Worm (Caenorhabditis elegans) whole organism, L4 larva: ENCODE data around the gene F21D9.8.
"Not testable (repeated sequence)": the region's sequence is repeated elsewhere in the genome, so short reads cannot be mapped to it uniquely, and the experiment has no call there.

Experiments
- D1046.2 ChIP-seq: fragments of 200-800 bp; sonication (Bioruptor generic); IDR thresholded peaks from 2 replicates; pipeline ENCODE4 v1.3.6; 2022; ENCODE audit warnings: missing genetic modification characterization, missing compliant biosample characterization
- F26F4.8 ChIP-seq: fragments of 200-800 bp; sonication (Bioruptor generic); conservative IDR thresholded peaks from 2 replicates; pipeline ENCODE4 v1.3.6; 2022; ENCODE audit warnings: missing genetic modification characterization, missing compliant biosample characterization
- F49E8.2 ChIP-seq: sonication (generic microtip); optimal IDR thresholded peaks from 2 replicates; lab custom pipeline; 2016; ENCODE audit warnings: missing compliant biosample characterization, mild to moderate bottlenecking, missing genetic modification characterization, borderline replicate concordance
- aha-1 ChIP-seq: fragments of 150-350 bp; peaks from one replicate; lab custom pipeline; 2014; ENCODE audit warnings: missing biosample characterization, missing genetic modification characterization
- ceh-28 ChIP-seq: fragments of 150-350 bp; optimal IDR thresholded peaks from 2 replicates; lab custom pipeline; 2014; ENCODE audit warnings: missing biosample characterization, missing genetic modification reagents, missing genetic modification characterization
- daf-12 ChIP-seq: fragments of 150-350 bp; optimal IDR thresholded peaks from 2 replicates; lab custom pipeline; 2014; ENCODE audit warnings: missing biosample characterization, missing genetic modification reagents, missing genetic modification characterization
- daf-19 ChIP-seq: fragments of 200-800 bp; sonication (Bioruptor generic); conservative IDR thresholded peaks from 2 replicates; pipeline ENCODE4 v1.3.6; 2022; ENCODE audit warnings: missing genetic modification characterization, missing compliant biosample characterization
- dve-1 ChIP-seq: sonication (generic microtip); optimal IDR thresholded peaks from 2 replicates; lab custom pipeline; 2017; ENCODE audit warnings: antibody characterized with exemption, mild to moderate bottlenecking, missing genetic modification characterization, missing compliant biosample characterization; ENCODE audit not compliant: insufficient read depth
- egl-27 ChIP-seq: sonication (generic microtip); optimal IDR thresholded peaks from 3 replicates; lab custom pipeline; 2017; ENCODE audit warnings: missing biosample characterization, missing genetic modification reagents, missing genetic modification characterization
- egl-43 ChIP-seq: fragments of 200-800 bp; sonication (Bioruptor generic); IDR thresholded peaks from 2 replicates; pipeline ENCODE4 v1.3.6; 2022; ENCODE audit warnings: missing genetic modification reagents, missing genetic modification characterization, missing compliant biosample characterization
- fos-1 ChIP-seq: fragments of 150-350 bp; optimal IDR thresholded peaks from 2 replicates; lab custom pipeline; 2014; ENCODE audit warnings: missing biosample characterization, missing genetic modification characterization
- gei-8 ChIP-seq: fragments of 200-800 bp; sonication (Bioruptor generic); optimal IDR thresholded peaks from 2 replicates; lab custom pipeline; 2018; ENCODE audit warnings: mild to moderate bottlenecking, missing genetic modification characterization, missing compliant biosample characterization
- hif-1 ChIP-seq, 2 experiments: sonication (generic microtip); optimal IDR thresholded peaks; 2 replicates each; lab custom pipeline; 2016 to 2017; ENCODE audit warnings: missing compliant biosample characterization in 2 of 2, missing genetic modification characterization in 2 of 2, missing genetic modification reagents in 2 of 2, missing genotype in 2 of 2, mild to moderate bottlenecking in 1 of 2
- lin-1 ChIP-seq: fragments of 200-800 bp; sonication (Bioruptor generic); IDR thresholded peaks from 2 replicates; pipeline ENCODE4 v1.3.6; 2022; ENCODE audit warnings: missing genetic modification reagents, missing genetic modification characterization, missing compliant biosample characterization
- madf-5 ChIP-seq, 2 experiments: fragments of 200-800 bp; sonication (Bioruptor generic); IDR thresholded peaks; 2 replicates each; pipeline ENCODE4 v1.3.6; 2022; ENCODE audit warnings: missing compliant biosample characterization in 2 of 2, missing genetic modification characterization in 2 of 2
- mep-1 ChIP-seq: fragments of 150-350 bp; sonication (generic microtip); optimal IDR thresholded peaks from 3 replicates; lab custom pipeline; 2014; ENCODE audit warnings: missing biosample characterization, missing genetic modification characterization
- nhr-10 ChIP-seq: fragments of 150-350 bp; optimal IDR thresholded peaks from 2 replicates; lab custom pipeline; 2014; ENCODE audit warnings: missing biosample characterization, missing genetic modification characterization
- nhr-102 ChIP-seq: sonication (generic microtip); optimal IDR thresholded peaks from 2 replicates; lab custom pipeline; 2016; ENCODE audit warnings: mild to moderate bottlenecking, missing genetic modification characterization, moderate library complexity, missing compliant biosample characterization
- nhr-28 ChIP-seq: fragments of 150-350 bp; optimal IDR thresholded peaks from 2 replicates; lab custom pipeline; 2014; ENCODE audit warnings: missing biosample characterization, missing genetic modification characterization
- nhr-42 ChIP-seq: fragments of 200-800 bp; sonication (Bioruptor generic); IDR thresholded peaks from 2 replicates; pipeline ENCODE4 v1.3.6; 2022; ENCODE audit warnings: missing genetic modification characterization, missing compliant biosample characterization
- nhr-48 ChIP-seq: sonication (generic microtip); optimal IDR thresholded peaks from 2 replicates; lab custom pipeline; 2016; ENCODE audit warnings: mild to moderate bottlenecking, missing genetic modification characterization, missing compliant biosample characterization
- nhr-6 ChIP-seq: fragments of 150-350 bp; optimal IDR thresholded peaks from 2 replicates; lab custom pipeline; 2014; ENCODE audit warnings: missing biosample characterization, missing genetic modification characterization
- pqm-1 ChIP-seq: sonication (generic microtip); optimal IDR thresholded peaks from 2 replicates; lab custom pipeline; 2017; ENCODE audit warnings: missing biosample characterization, missing genetic modification characterization
- saeg-2 ChIP-seq: fragments of 200-800 bp; sonication (Bioruptor generic); IDR thresholded peaks from 2 replicates; pipeline ENCODE4 v1.3.6; 2022; ENCODE audit warnings: missing genetic modification reagents, missing genetic modification characterization, missing compliant biosample characterization
- set-16 ChIP-seq: fragments of 200-800 bp; sonication (Bioruptor generic); IDR thresholded peaks from 2 replicates; pipeline ENCODE4 v1.3.6; 2022; ENCODE audit warnings: missing genetic modification reagents, missing genetic modification characterization, missing compliant biosample characterization
- skn-1 ChIP-seq: fragments of 150-350 bp; optimal IDR thresholded peaks from 2 replicates; lab custom pipeline; 2014; ENCODE audit warnings: missing biosample characterization, missing genetic modification characterization
- snpc-4 ChIP-seq: fragments of 150-350 bp; optimal IDR thresholded peaks from 2 replicates; lab custom pipeline; 2014; ENCODE audit warnings: missing biosample characterization, missing genetic modification characterization
- spr-1 ChIP-seq: sonication (generic microtip); optimal IDR thresholded peaks from 2 replicates; lab custom pipeline; 2016; ENCODE audit warnings: mild to moderate bottlenecking, missing genetic modification characterization, missing compliant biosample characterization
- unc-39 ChIP-seq: sonication (generic microtip); optimal IDR thresholded peaks from 2 replicates; lab custom pipeline; 2017; ENCODE audit warnings: missing biosample characterization, missing genetic modification characterization
- unc-62 ChIP-seq, 3 experiments: fragments of 150-350 bp in 1 of 3; sonication (generic microtip); optimal IDR thresholded peaks in 2 of 3; peaks in 1 of 3; 1 replicate in 1 of 3; 2 replicates in 2 of 3; lab custom pipeline; 2014 to 2017; ENCODE audit warnings: missing biosample characterization in 3 of 3, missing genetic modification characterization in 3 of 3, missing genetic modification reagents in 3 of 3, missing genotype in 1 of 3

The F21D9.8 gene

ce11 chrV:19282314-19282713, 2.5 kb upstream of the F21D9.8 start, which contains the start of gene fbxb-117:
TSS of gene fbxb-117 (plus strand) at chrV:19282614.
- TF ChIP-seq lin-1 (no peak), unc-39 (tag; lab: Kevin White, UChicago) (no peak), daf-12 (tag; lab: Kevin White, UChicago) (no peak), aha-1 (tag; lab: Kevin White, UChicago) (peak; percentile 75)
- TF ChIP-seq, all 104 proteins: peak for 1

DNA sequence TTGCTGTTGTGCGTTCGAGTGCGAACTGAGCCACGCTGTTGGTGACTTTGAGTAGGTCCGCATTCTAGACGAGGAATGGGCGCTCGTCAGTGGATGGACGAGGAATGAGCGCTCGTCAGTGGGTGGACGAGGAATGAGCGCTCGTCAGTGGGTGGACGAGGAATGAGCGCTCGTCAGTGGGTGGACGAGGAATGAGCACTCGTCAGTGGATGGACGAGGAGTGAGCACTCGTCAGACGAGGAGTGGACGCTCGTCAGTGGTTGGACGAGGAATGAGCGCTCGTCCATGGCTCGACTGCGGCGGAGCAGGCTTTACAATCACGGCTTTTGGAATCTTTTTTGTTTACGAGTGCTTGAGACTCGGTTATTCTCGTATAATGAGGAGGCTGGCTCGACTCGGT, 1.3 kb downstream of the F21D9.8 start:
- no peak for TF ChIP-seq madf-5 (GFP tag; IDR thresholded peaks at IDR 0.05; lab: Robert Waterston, UW)
- no peak for TF ChIP-seq nhr-42 (GFP tag; lab: Robert Waterston, UW)
- TF ChIP-seq gei-8 (GFP tag; lab: Kevin White, UChicago), result no peak
- no peak for TF ChIP-seq nhr-6 (tag; lab: Kevin White, UChicago)
- peak; percentile 81 for TF ChIP-seq set-16
- TF ChIP-seq nhr-28 (tag; lab: Kevin White, UChicago), result no peak

- TF ChIP-seq pqm-1 (tag; lab: Kevin White, UChicago) (no peak), aha-1 (tag; lab: Kevin White, UChicago) (peak; percentile 65), F49E8.2 (tag; lab: Kevin White, UChicago) (no peak), nhr-48 (no peak)
Observed at ce11 chrV:19276354-19276753, 3.4 kb downstream of the F21D9.8 start.

- not testable (repeated sequence) for TF ChIP-seq nhr-102; F49E8.2 (tag; lab: Kevin White, UChicago); hif-1 (tag; optimal IDR thresholded peaks at IDR 0.05; lab: Kevin White, UChicago)
Observed at ce11 chrV:19264148-19264547, 15.6 kb downstream of the F21D9.8 start, which contains the start of gene F21D9.1. TSS of gene F21D9.1 (plus strand) at chrV:19264448.

DNA sequence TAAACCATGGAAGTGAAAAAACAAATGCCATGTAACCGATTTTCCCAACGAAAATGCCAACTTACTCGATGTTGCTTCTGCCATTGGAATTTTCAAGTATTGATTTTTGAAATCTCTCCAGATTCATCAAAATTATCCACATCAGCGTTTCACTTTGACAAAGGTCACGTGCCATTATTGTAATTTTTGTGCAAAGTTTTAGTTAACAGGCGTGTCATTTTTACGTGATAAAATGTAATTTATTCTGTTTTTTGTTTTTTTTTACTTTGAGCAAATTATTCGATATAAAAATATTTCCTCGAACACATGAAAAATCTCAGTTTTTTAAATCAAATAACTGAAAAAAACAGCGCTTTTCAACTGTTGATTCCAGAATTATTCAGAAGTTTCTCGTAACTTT, 17.4 kb downstream of the F21D9.8 start, which contains the start of gene F21D9.2:
F21D9.2 (minus strand) TSS at position 101 of the 400 bp plus-strand sequence.
- TF ChIP-seq ceh-28 (tag; lab: Kevin White, UChicago), result no peak
- no peak for TF ChIP-seq nhr-48
- no peak for TF ChIP-seq fos-1
- no peak for TF ChIP-seq aha-1 (tag; lab: Kevin White, UChicago)
- TF ChIP-seq D1046.2 (GFP tag; lab: Robert Waterston, UW), result no peak
- TF ChIP-seq egl-43, result no peak
- TF ChIP-seq snpc-4 (tag; lab: Kevin White, UChicago), result no peak
- no peak for TF ChIP-seq daf-19
- no peak for TF ChIP-seq madf-5 (GFP tag; IDR thresholded peaks at IDR 0.05; lab: Robert Waterston, UW)
- TF ChIP-seq mep-1, result no peak
- TF ChIP-seq skn-1 (tag; lab: Kevin White, UChicago), result no peak
- no peak for TF ChIP-seq egl-27
- TF ChIP-seq nhr-10, result no peak
- TF ChIP-seq spr-1, result no peak
- TF ChIP-seq saeg-2 (GFP tag; lab: Robert Waterston, UW), result no peak

DNA sequence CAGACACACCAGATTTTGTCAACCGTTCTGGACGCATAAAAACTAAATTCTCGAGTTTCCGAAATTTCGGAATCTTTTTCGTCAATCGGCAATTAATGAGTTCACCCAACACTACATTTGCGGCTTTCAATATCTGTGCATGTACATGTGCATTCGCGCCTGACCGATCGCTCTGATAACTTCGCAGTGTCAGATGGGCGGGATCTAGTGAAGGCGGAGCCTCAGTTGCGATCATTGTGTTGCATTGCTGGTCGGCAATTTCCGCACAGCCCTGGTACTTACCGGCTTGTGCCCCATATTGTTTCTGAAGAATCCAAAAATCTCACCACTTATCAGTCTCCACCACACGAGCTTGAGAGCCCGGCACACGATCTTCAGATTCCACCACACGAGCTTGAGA, 19.1 kb downstream of the F21D9.8 start:
- TF ChIP-seq unc-62 (GFP tag; optimal IDR thresholded peaks at IDR 0.05 in 1 of 2; lab: Kevin White, UChicago) (peak in 1 of 2 experiments; percentile 62), unc-62 (tag; optimal IDR thresholded peaks at IDR 0.05; lab: Kevin White, UChicago) (no peak), aha-1 (tag; lab: Kevin White, UChicago) (peak; percentile 60), nhr-48 (no peak), dve-1 (tag; lab: Kevin White, UChicago) (no peak)

- TF ChIP-seq F49E8.2 (tag; lab: Kevin White, UChicago) (no peak), F26F4.8 (GFP tag; lab: Robert Waterston, UW) (no peak), set-16 (peak; percentile 53)
Observed at ce11 chrV:19259403-19259802, 20.4 kb downstream of the F21D9.8 start.
